Worm (Caenorhabditis elegans): ENCODE results near the gene F07A11.1.

ce11 chrII:11616333-11616942 is 24.5 kb upstream of the F07A11.1 start:
- TF ChIP-seq dao-5 (tag; optimal IDR thresholded peaks at IDR 0.05) (no peak), W03F9.2 (tag; optimal IDR thresholded peaks at IDR 0.05) (no peak)
